Worm (Caenorhabditis elegans): ENCODE results near the gene K10D2.8.
A peak's percentile ranks its signal among the peaks of the same experiment; 100 is the strongest.
"Not testable (repeated sequence)": the region's sequence is repeated elsewhere in the genome, so short reads cannot be mapped to it uniquely, and the experiment has no call there.

ce11 chrIII:5211137-5211648 is 22.7 kb downstream of the K10D2.8 start:
- not testable (repeated sequence) for TF ChIP-seq nhr-12 (tag; optimal IDR thresholded peaks at IDR 0.05); ztf-11 (tag; optimal IDR thresholded peaks at IDR 0.05); ceh-16 (tag; optimal IDR thresholded peaks at IDR 0.05); aly-2 (tag; optimal IDR thresholded peaks at IDR 0.05); snpc-4 (tag; optimal IDR thresholded peaks at IDR 0.05); unc-62 (GFP tag; optimal IDR thresholded peaks at IDR 0.05); mml-1 (tag; optimal IDR thresholded peaks at IDR 0.05); elt-3 (tag; optimal IDR thresholded peaks at IDR 0.05); elt-1 (tag; optimal IDR thresholded peaks at IDR 0.05); tbx-2 (tag; optimal IDR thresholded peaks at IDR 0.05)
- TF ChIP-seq lin-39 (tag; optimal IDR thresholded peaks at IDR 0.05) (peak; percentile 25), nhr-43 (tag; optimal IDR thresholded peaks at IDR 0.05; ENCODE audit: poor library complexity, severe bottlenecking) (peak; percentile 74), nfya-1 (tag; optimal IDR thresholded peaks at IDR 0.05; ENCODE audit: insufficient read depth) (peak; percentile 63)
